Fruit fly (Drosophila melanogaster) whole organism, embryonic: Measurements from ENCODE around the gene CG10581.

Source experiments
- Abd-B ChIP-seq: fragments of 200-800 bp; sonication (Bioruptor generic); optimal IDR thresholded peaks from 2 replicates; lab custom pipeline; 2018; ENCODE audit warnings: missing biosample characterization, mild to moderate bottlenecking, missing genetic modification characterization, moderate library complexity
- BEAF-32 ChIP-seq: fragments of 200-800 bp; sonication (Bioruptor generic); optimal IDR thresholded peaks from 3 replicates; lab custom pipeline; 2017; ENCODE audit warnings: missing biosample characterization, missing genetic modification characterization, mild to moderate bottlenecking, moderate library complexity, missing genetic modification reagents
- CG10543 ChIP-seq: fragments of 200-800 bp; sonication (Bioruptor generic); optimal IDR thresholded peaks from 3 replicates; lab custom pipeline; 2017; ENCODE audit warnings: missing biosample characterization, mild to moderate bottlenecking, missing genetic modification characterization, moderate library complexity
- CG11093 ChIP-seq: fragments of 200-800 bp; sonication (Bioruptor generic); IDR thresholded peaks from 3 replicates; pipeline ENCODE4 v1.3.6; 2022; ENCODE audit warnings: missing biosample characterization, missing genetic modification characterization
- CG11504 ChIP-seq: fragments of 200-800 bp; sonication (Bioruptor generic); optimal IDR thresholded peaks from 3 replicates; lab custom pipeline; 2019; ENCODE audit warnings: missing biosample characterization, mild to moderate bottlenecking, missing genetic modification characterization, moderate library complexity
- CG11560 ChIP-seq: fragments of 200-800 bp; sonication (Bioruptor generic); IDR thresholded peaks from 3 replicates; pipeline ENCODE4 v1.3.6; 2022; ENCODE audit warnings: missing biosample characterization, missing genetic modification characterization
- CG11696 ChIP-seq: fragments of 200-800 bp; sonication (Bioruptor generic); IDR thresholded peaks from 2 replicates; pipeline ENCODE4 v1.3.6; 2022; ENCODE audit warnings: missing biosample characterization, missing genetic modification characterization
- CG13775 ChIP-seq: fragments of 200-800 bp; sonication (Bioruptor generic); optimal IDR thresholded peaks from 3 replicates; lab custom pipeline; 2017; ENCODE audit warnings: missing biosample characterization, mild to moderate bottlenecking, missing genetic modification characterization
- CG13894 ChIP-seq: fragments of 200-800 bp; sonication (Bioruptor generic); optimal IDR thresholded peaks from 3 replicates; lab custom pipeline; 2018; ENCODE audit warnings: missing biosample characterization, mild to moderate bottlenecking, missing genetic modification characterization, moderate library complexity
- CG15479 ChIP-seq: fragments of 200-800 bp; sonication (Bioruptor generic); optimal IDR thresholded peaks from 3 replicates; lab custom pipeline; 2019; ENCODE audit warnings: missing biosample characterization, mild to moderate bottlenecking, missing genetic modification characterization, moderate library complexity
- CG15601 ChIP-seq: fragments of 200-800 bp; sonication (Bioruptor generic); optimal IDR thresholded peaks from 3 replicates; lab custom pipeline; 2019; ENCODE audit warnings: missing biosample characterization, mild to moderate bottlenecking, missing genetic modification characterization, moderate library complexity
- CG16815 ChIP-seq: fragments of 200-800 bp; sonication (Bioruptor generic); optimal IDR thresholded peaks from 3 replicates; lab custom pipeline; 2017; ENCODE audit warnings: missing biosample characterization, mild to moderate bottlenecking, missing genetic modification characterization
- CG18599 ChIP-seq: fragments of 200-800 bp; sonication (Bioruptor generic); optimal IDR thresholded peaks from 3 replicates; lab custom pipeline; 2017; ENCODE audit warnings: missing biosample characterization, missing genetic modification characterization, mild to moderate bottlenecking, moderate library complexity, missing genetic modification reagents
- CG18619 ChIP-seq: fragments of 200-800 bp; sonication (Bioruptor generic); optimal IDR thresholded peaks from 3 replicates; lab custom pipeline; 2017; ENCODE audit warnings: missing biosample characterization, mild to moderate bottlenecking, missing genetic modification characterization
- CG2120 ChIP-seq: fragments of 200-800 bp; sonication (Bioruptor generic); optimal IDR thresholded peaks from 3 replicates; lab custom pipeline; 2016; ENCODE audit warnings: missing biosample characterization, missing genetic modification characterization
- CG3065 ChIP-seq: fragments of 200-800 bp; sonication (Bioruptor generic); optimal IDR thresholded peaks from 2 replicates; lab custom pipeline; 2016; ENCODE audit warnings: missing biosample characterization, missing genetic modification characterization
- CG32767 ChIP-seq: fragments of 200-800 bp; sonication (Bioruptor generic); IDR thresholded peaks from 2 replicates; pipeline ENCODE4 v1.3.6; 2022; ENCODE audit warnings: missing biosample characterization, missing genetic modification characterization
- CG32772 ChIP-seq: fragments of 200-800 bp; sonication (Bioruptor generic); IDR thresholded peaks from 2 replicates; pipeline ENCODE4 v1.3.6; 2022; ENCODE audit warnings: missing biosample characterization, missing genetic modification characterization
- CG4617 ChIP-seq: fragments of 200-800 bp; sonication (Bioruptor generic); optimal IDR thresholded peaks from 3 replicates; lab custom pipeline; 2016; ENCODE audit warnings: missing biosample characterization, missing genetic modification characterization, borderline replicate concordance
- CG6175 ChIP-seq: fragments of 200-800 bp; sonication (Bioruptor generic); IDR thresholded peaks from 3 replicates; pipeline ENCODE4 v1.3.6; 2022; ENCODE audit warnings: missing biosample characterization, missing genetic modification characterization
- CG6854 ChIP-seq: fragments of 200-800 bp; sonication (Bioruptor generic); optimal IDR thresholded peaks from 3 replicates; lab custom pipeline; 2017; ENCODE audit warnings: missing biosample characterization, mild to moderate bottlenecking, missing genetic modification characterization
- CG8359 ChIP-seq: fragments of 200-800 bp; sonication (Bioruptor generic); optimal IDR thresholded peaks from 2 replicates; lab custom pipeline; 2017; ENCODE audit warnings: missing biosample characterization, mild to moderate bottlenecking, missing genetic modification characterization, borderline replicate concordance
- CG8388 ChIP-seq: fragments of 200-800 bp; sonication (Bioruptor generic); optimal IDR thresholded peaks from 2 replicates; lab custom pipeline; 2019; ENCODE audit warnings: missing biosample characterization, mild to moderate bottlenecking, missing genetic modification characterization, moderate library complexity
- CG9727 ChIP-seq: fragments of 200-800 bp; sonication (Bioruptor generic); optimal IDR thresholded peaks from 3 replicates; lab custom pipeline; 2017; ENCODE audit warnings: missing biosample characterization, mild to moderate bottlenecking, missing genetic modification characterization
- Deaf1 ChIP-seq: fragments of 200-800 bp; optimal IDR thresholded peaks from 3 replicates; lab custom pipeline; 2019; ENCODE audit warnings: missing biosample characterization, mild to moderate bottlenecking, missing genetic modification characterization, moderate library complexity
- Fer3 ChIP-seq: fragments of 200-800 bp; sonication (Bioruptor generic); optimal IDR thresholded peaks from 2 replicates; lab custom pipeline; 2018; ENCODE audit warnings: missing biosample characterization, mild to moderate bottlenecking, missing genetic modification characterization, moderate library complexity
- Hr39 ChIP-seq: fragments of >200 bp; optimal IDR thresholded peaks from 2 replicates; lab custom pipeline; 2017
- Lhr ChIP-seq: fragments of 200-800 bp; sonication (Bioruptor generic); optimal IDR thresholded peaks from 3 replicates; lab custom pipeline; 2017; ENCODE audit warnings: mild to moderate bottlenecking, missing biosample characterization, missing genetic modification reagents, missing genetic modification characterization
- Optix ChIP-seq: fragments of 200-800 bp; sonication (Bioruptor generic); IDR thresholded peaks from 3 replicates; pipeline ENCODE4 v1.3.6; 2022; ENCODE audit warnings: missing biosample characterization, missing genetic modification characterization
- Sin3A ChIP-seq: fragments of >200 bp; optimal IDR thresholded peaks from 2 replicates; lab custom pipeline; 2018
- Stat92E ChIP-seq, 3 experiments: fragments of >200 bp in 2 of 3; fragments of 200-800 bp in 1 of 3; sonication (Bioruptor generic) in 1 of 3; optimal IDR thresholded peaks; 2 replicates each; lab custom pipeline; 2017 to 2019; ENCODE audit warnings: missing biosample characterization in 3 of 3, missing genetic modification characterization in 3 of 3, mild to moderate bottlenecking in 1 of 3, moderate library complexity in 1 of 3
- TFAM ChIP-seq: fragments of 200-800 bp; sonication (Bioruptor generic); optimal IDR thresholded peaks from 2 replicates; lab custom pipeline; 2017; ENCODE audit warnings: missing biosample characterization, missing genetic modification characterization, inconsistent platforms
- Xbp1 ChIP-seq: fragments of 200-800 bp; sonication (Bioruptor generic); optimal IDR thresholded peaks from 3 replicates; lab custom pipeline; 2016; ENCODE audit warnings: missing biosample characterization, mild to moderate bottlenecking, missing genetic modification characterization
- cas ChIP-seq: fragments of 200-800 bp; sonication (Bioruptor generic); IDR thresholded peaks from 2 replicates; pipeline ENCODE4 v1.3.6; 2022; ENCODE audit warnings: missing biosample characterization, missing genetic modification characterization
- caup ChIP-seq: fragments of 200-800 bp; sonication (Bioruptor generic); optimal IDR thresholded peaks from 3 replicates; lab custom pipeline; 2017; ENCODE audit warnings: missing biosample characterization, mild to moderate bottlenecking, missing genetic modification characterization, moderate library complexity; ENCODE audit not compliant: severe bottlenecking
- chif ChIP-seq, 2 experiments: fragments of 200-800 bp; sonication (Bioruptor generic); optimal IDR thresholded peaks; 3 replicates each; lab custom pipeline; 2016; ENCODE audit warnings: missing biosample characterization in 2 of 2, missing genetic modification characterization in 2 of 2
- chinmo ChIP-seq: fragments of 200-800 bp; sonication (Bioruptor generic); IDR thresholded peaks from 4 replicates; pipeline ENCODE4 v1.3.6; 2022; ENCODE audit warnings: missing biosample characterization, missing genetic modification characterization; ENCODE audit not compliant: partially characterized antibody
- corto ChIP-seq: fragments of 200-800 bp; sonication (Bioruptor generic); optimal IDR thresholded peaks from 2 replicates; lab custom pipeline; 2016; ENCODE audit warnings: missing biosample characterization, mild to moderate bottlenecking, missing genetic modification characterization, moderate library complexity
- dimm ChIP-seq: fragments of 200-800 bp; sonication (Bioruptor generic); IDR thresholded peaks from 2 replicates; pipeline ENCODE4 v1.3.6; 2022; ENCODE audit warnings: missing biosample characterization, missing genetic modification characterization
- disco-r ChIP-seq: fragments of 200-800 bp; sonication (Bioruptor generic); optimal IDR thresholded peaks from 2 replicates; lab custom pipeline; 2016; ENCODE audit warnings: missing biosample characterization, missing genetic modification characterization
- eyg ChIP-seq: fragments of 200-800 bp; sonication (Bioruptor generic); optimal IDR thresholded peaks from 3 replicates; lab custom pipeline; 2016; ENCODE audit warnings: missing biosample characterization, missing genetic modification characterization
- fd3F ChIP-seq: fragments of 200-800 bp; sonication (Bioruptor generic); optimal IDR thresholded peaks from 2 replicates; lab custom pipeline; 2018; ENCODE audit warnings: missing biosample characterization, mild to moderate bottlenecking, missing genetic modification characterization, moderate library complexity
- gsb ChIP-seq: fragments of 200-800 bp; sonication (Bioruptor generic); IDR thresholded peaks from 2 replicates; pipeline ENCODE4 v1.3.6; 2022; ENCODE audit warnings: missing biosample characterization, missing genetic modification characterization
- h ChIP-seq: fragments of >200 bp; optimal IDR thresholded peaks from 2 replicates; lab custom pipeline; 2017
- nerfin-1 ChIP-seq: fragments of 200-800 bp; sonication (Bioruptor generic); optimal IDR thresholded peaks from 3 replicates; lab custom pipeline; 2019; ENCODE audit warnings: missing biosample characterization, mild to moderate bottlenecking, missing genetic modification characterization, moderate library complexity
- org-1 ChIP-seq: fragments of 200-800 bp; sonication (Bioruptor generic); optimal IDR thresholded peaks from 2 replicates; lab custom pipeline; 2017; ENCODE audit warnings: missing biosample characterization, missing genetic modification characterization
- sqz ChIP-seq: fragments of 200-800 bp; sonication (Bioruptor generic); optimal IDR thresholded peaks from 3 replicates; lab custom pipeline; 2018; ENCODE audit warnings: missing biosample characterization, mild to moderate bottlenecking, missing genetic modification characterization
- tio ChIP-seq: fragments of 200-800 bp; sonication (Bioruptor generic); optimal IDR thresholded peaks from 2 replicates; lab custom pipeline; 2017; ENCODE audit warnings: missing biosample characterization, missing genetic modification characterization, inconsistent platforms
- trh ChIP-seq: fragments of 200-800 bp; sonication (Bioruptor generic); optimal IDR thresholded peaks from 2 replicates; lab custom pipeline; 2016; ENCODE audit warnings: missing biosample characterization, missing genetic modification characterization
- ttk ChIP-seq: fragments of 200-800 bp; sonication (Bioruptor generic); IDR thresholded peaks from 2 replicates; pipeline ENCODE4 v2.1.2; 2022; ENCODE audit warnings: missing biosample characterization, missing genetic modification characterization
- tx ChIP-seq: fragments of 200-800 bp; sonication (Bioruptor generic); optimal IDR thresholded peaks from 2 replicates; lab custom pipeline; 2016; ENCODE audit warnings: missing biosample characterization, missing genetic modification characterization

CG10581 gene

DNA sequence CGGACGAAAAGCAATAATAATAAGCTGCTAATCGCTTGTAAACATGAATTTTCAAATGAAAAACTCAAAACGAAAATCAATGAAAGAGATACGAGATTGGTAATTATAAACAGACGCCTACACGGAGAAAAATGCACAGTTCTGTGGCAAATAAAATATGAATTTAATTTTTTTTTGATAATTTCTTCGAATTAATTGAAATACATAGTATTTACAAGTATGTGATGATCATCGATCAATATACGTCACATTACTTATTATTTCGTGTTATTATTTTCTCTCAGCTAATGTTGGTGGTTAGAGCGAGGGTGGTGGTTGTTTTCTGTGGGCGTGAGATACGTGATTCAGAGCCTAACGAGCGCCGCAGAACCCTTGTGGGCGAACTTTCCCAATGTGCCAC is 19.8 kb upstream of the CG10581 start (continued):
- no peak for TF ChIP-seq Optix (GFP tag; lab: Robert Waterston, UW)
- TF ChIP-seq Abd-B: peak; percentile 20
- no peak for TF ChIP-seq Hr39 (lab: Kevin White, UChicago)
- no peak for TF ChIP-seq TFAM (GFP tag; lab: Kevin White, UChicago)
- TF ChIP-seq CG10543 (GFP tag; lab: Kevin White, UChicago): peak; percentile 66
- TF ChIP-seq CG2120 (GFP tag; lab: Kevin White, UChicago): peak; percentile 77
- peak; percentile 35 for TF ChIP-seq fd3F (GFP tag; lab: Kevin White, UChicago)
- TF ChIP-seq chif (GFP tag; optimal IDR thresholded peaks at IDR 0.05; lab: Kevin White, UChicago): peak; percentile 61 to 70
- peak; percentile 88 for TF ChIP-seq ttk (GFP tag; lab: Robert Waterston, UW)
- TF ChIP-seq Xbp1: peak; percentile 76
- peak; percentile 63 for TF ChIP-seq nerfin-1 (tag; lab: Kevin White, UChicago)
- no peak for TF ChIP-seq h (lab: Kevin White, UChicago)
- TF ChIP-seq chinmo (GFP tag; lab: Robert Waterston, UW): no peak
- TF ChIP-seq corto (GFP tag; lab: Kevin White, UChicago): no peak
- no peak for TF ChIP-seq CG32767 (GFP tag; lab: Robert Waterston, UW)
- TF ChIP-seq Lhr (GFP tag; lab: Kevin White, UChicago): peak; percentile 17
- TF ChIP-seq org-1 (GFP tag; lab: Kevin White, UChicago): peak; percentile 79
- TF ChIP-seq CG11093 (GFP tag; lab: Robert Waterston, UW): peak; percentile 38; the same call in 1 of the 3 replicates
- no peak for TF ChIP-seq sqz (GFP tag; lab: Kevin White, UChicago)
- no peak for TF ChIP-seq gsb (GFP tag; lab: Robert Waterston, UW)
- no peak for TF ChIP-seq CG13894 (tag; lab: Kevin White, UChicago)
- peak; percentile 84 for TF ChIP-seq CG11504 (tag; lab: Kevin White, UChicago)
- TF ChIP-seq CG6175: no peak; the same call in 2 of the 3 replicates
- peak; percentile 50; the same call in 1 of the 2 replicates for TF ChIP-seq dimm
- TF ChIP-seq tio (GFP tag; lab: Kevin White, UChicago): peak; percentile 50
- TF ChIP-seq BEAF-32: no peak
- no peak for TF ChIP-seq CG15479
- TF ChIP-seq Fer3 (tag; lab: Kevin White, UChicago): peak; percentile 71
- no peak for TF ChIP-seq CG11560 (tag; lab: Robert Waterston, UW)
- TF ChIP-seq CG11696: peak; percentile 44; the same call in 1 of the 2 replicates
- TF ChIP-seq CG8388: peak; percentile 87
- peak; percentile 62 for TF ChIP-seq CG32772 (GFP tag; lab: Robert Waterston, UW)
- no peak for TF ChIP-seq eyg (GFP tag; lab: Kevin White, UChicago)
- peak; percentile 52 for TF ChIP-seq CG18619
- TF ChIP-seq caup (GFP tag; lab: Kevin White, UChicago): peak; percentile 50
- peak in 1 of 3 experiments; percentile 53 for TF ChIP-seq Stat92E (GFP tag; optimal IDR thresholded peaks at IDR 0.05; lab: Kevin White, UChicago)
- no peak for TF ChIP-seq cas (GFP tag; lab: Robert Waterston, UW)
- peak; percentile 38 for TF ChIP-seq Deaf1 (tag; lab: Kevin White, UChicago)
- no peak for TF ChIP-seq tx (GFP tag; lab: Kevin White, UChicago)
- peak; percentile 49 for TF ChIP-seq CG13775 (GFP tag; lab: Kevin White, UChicago)
- TF ChIP-seq CG18599: peak; percentile 79
- TF ChIP-seq CG8359 (GFP tag; lab: Kevin White, UChicago): no peak
- peak; percentile 6 for TF ChIP-seq CG3065 (GFP tag; lab: Kevin White, UChicago)
- peak; percentile 76 for TF ChIP-seq CG9727 (GFP tag; lab: Kevin White, UChicago)
- TF ChIP-seq CG4617 (GFP tag; lab: Kevin White, UChicago): peak; percentile 0
- TF ChIP-seq disco-r (GFP tag; lab: Kevin White, UChicago): no peak
- TF ChIP-seq trh (GFP tag; lab: Kevin White, UChicago): no peak
- peak; percentile 60 for TF ChIP-seq CG15601
- peak; percentile 17 for TF ChIP-seq CG16815
- peak; percentile 22 for TF ChIP-seq CG6854 (GFP tag; lab: Kevin White, UChicago)
- TF ChIP-seq Sin3A (lab: Kevin White, UChicago): no peak
